Worm (Caenorhabditis elegans) whole organism, late embryonic: ENCODE data around the gene mom-2.

Source experiments
- C08G9.2 ChIP-seq: sonication (generic microtip); optimal IDR thresholded peaks from 2 replicates; lab custom pipeline; 2016; ENCODE audit warnings: mild to moderate bottlenecking, missing genetic modification characterization, moderate library complexity, missing compliant biosample characterization
- ama-1 ChIP-seq: fragments of 150-350 bp; optimal IDR thresholded peaks from 2 replicates; lab custom pipeline; 2014
- ceh-30 ChIP-seq: fragments of 150-350 bp; optimal IDR thresholded peaks from 2 replicates; lab custom pipeline; 2014; ENCODE audit warnings: missing biosample characterization, missing genetic modification characterization
- ceh-48 ChIP-seq: sonication (generic microtip); optimal IDR thresholded peaks from 2 replicates; lab custom pipeline; 2016; ENCODE audit warnings: missing genetic modification characterization, inconsistent platforms, missing compliant biosample characterization
- ets-4 ChIP-seq: sonication (generic microtip); optimal IDR thresholded peaks from 2 replicates; lab custom pipeline; 2016; ENCODE audit warnings: missing genetic modification characterization, missing compliant biosample characterization
- eyg-1 ChIP-seq: sonication (generic microtip); optimal IDR thresholded peaks from 2 replicates; lab custom pipeline; 2016; ENCODE audit warnings: missing genotype, missing genetic modification characterization, missing compliant biosample characterization
- fkh-10 ChIP-seq: fragments of 150-350 bp; optimal IDR thresholded peaks from 2 replicates; lab custom pipeline; 2014; ENCODE audit warnings: missing biosample characterization, missing genetic modification reagents, missing genetic modification characterization
- hlh-15 ChIP-seq: sonication (generic microtip); optimal IDR thresholded peaks from 2 replicates; lab custom pipeline; 2016; ENCODE audit warnings: missing genetic modification characterization, missing compliant biosample characterization
- lin-11 ChIP-seq: fragments of 200-800 bp; sonication (Bioruptor generic); optimal IDR thresholded peaks from 2 replicates; lab custom pipeline; 2018; ENCODE audit warnings: mild to moderate bottlenecking, missing genetic modification characterization, missing compliant biosample characterization
- nfya-1 ChIP-seq: sonication (generic microtip); optimal IDR thresholded peaks from 2 replicates; lab custom pipeline; 2017; ENCODE audit warnings: missing genetic modification characterization, mild to moderate bottlenecking, missing compliant biosample characterization, antibody characterized with exemption, moderate library complexity
- nhr-11 ChIP-seq: fragments of 150-350 bp; optimal IDR thresholded peaks from 2 replicates; lab custom pipeline; 2014; ENCODE audit warnings: missing biosample characterization, missing genetic modification characterization
- pha-2 ChIP-seq: sonication (generic microtip); optimal IDR thresholded peaks from 2 replicates; lab custom pipeline; 2017; ENCODE audit warnings: mild to moderate bottlenecking, missing genetic modification characterization, missing compliant biosample characterization
- pha-4 ChIP-seq: fragments of 150-350 bp; optimal IDR thresholded peaks from 2 replicates; lab custom pipeline; 2018; ENCODE audit warnings: missing biosample characterization, missing genetic modification reagents, missing genetic modification characterization
- pqm-1 ChIP-seq: sonication (generic microtip); optimal IDR thresholded peaks from 2 replicates; lab custom pipeline; 2016; ENCODE audit warnings: missing genetic modification characterization, missing compliant biosample characterization

ce11 chrV:8400808-8401207 is 45.0 kb downstream of the mom-2 start:
- no peak for TF ChIP-seq ets-4
- TF ChIP-seq eyg-1: no peak
- TF ChIP-seq C08G9.2 (tag; lab: Kevin White, UChicago): no peak
- TF ChIP-seq nhr-11 (tag; lab: Kevin White, UChicago): no peak
- no peak for TF ChIP-seq ceh-30 (tag; lab: Kevin White, UChicago)
- no peak for TF ChIP-seq pqm-1 (tag; lab: Kevin White, UChicago)
- no peak for TF ChIP-seq pha-4
- TF ChIP-seq nfya-1 (tag; lab: Kevin White, UChicago): no peak
- TF ChIP-seq ceh-48 (tag; lab: Kevin White, UChicago): no peak
- no peak for TF ChIP-seq pha-2
- TF ChIP-seq hlh-15 (tag; lab: Kevin White, UChicago): no peak
- TF ChIP-seq lin-11 (tag; lab: Kevin White, UChicago): no peak
- no peak for TF ChIP-seq ama-1
- no peak for TF ChIP-seq fkh-10
